Worm (Caenorhabditis elegans) whole organism, L4 larva: Measurements from ENCODE around the gene Y6G8.14.

Experiments used
- F26F4.8 ChIP-seq: fragments of 200-800 bp; sonication (Bioruptor generic); conservative IDR thresholded peaks from 2 replicates; pipeline ENCODE4 v1.3.6; 2022; ENCODE audit warnings: missing genetic modification characterization, missing compliant biosample characterization
- F49E8.2 ChIP-seq: sonication (generic microtip); optimal IDR thresholded peaks from 2 replicates; lab custom pipeline; 2016; ENCODE audit warnings: missing compliant biosample characterization, mild to moderate bottlenecking, missing genetic modification characterization, borderline replicate concordance
- Y75B8A.6 ChIP-seq: fragments of 200-800 bp; sonication (Bioruptor generic); IDR thresholded peaks from 2 replicates; pipeline ENCODE4 v1.3.6; 2022; ENCODE audit warnings: missing genetic modification reagents, missing genetic modification characterization, missing compliant biosample characterization
- ZK337.2 ChIP-seq: fragments of 200-800 bp; sonication (Bioruptor generic); IDR thresholded peaks from 2 replicates; pipeline ENCODE4 v1.3.6; 2022; ENCODE audit warnings: missing genetic modification reagents, missing genetic modification characterization, missing compliant biosample characterization
- aly-2 ChIP-seq: sonication (generic microtip); optimal IDR thresholded peaks from 2 replicates; lab custom pipeline; 2018; ENCODE audit warnings: missing biosample characterization, missing genetic modification characterization
- arid-1 ChIP-seq: fragments of 200-800 bp; sonication (Bioruptor generic); conservative IDR thresholded peaks from 2 replicates; pipeline ENCODE4 v1.3.6; 2022; ENCODE audit warnings: missing genetic modification reagents, missing genetic modification characterization, missing compliant biosample characterization
- ceh-28 ChIP-seq: fragments of 150-350 bp; optimal IDR thresholded peaks from 2 replicates; lab custom pipeline; 2014; ENCODE audit warnings: missing biosample characterization, missing genetic modification reagents, missing genetic modification characterization
- ceh-32 ChIP-seq: sonication (generic microtip); optimal IDR thresholded peaks from 2 replicates; lab custom pipeline; 2016; ENCODE audit warnings: mild to moderate bottlenecking, missing genetic modification characterization, missing compliant biosample characterization; ENCODE audit not compliant: poor library complexity
- ceh-62 ChIP-seq: sonication (generic microtip); optimal IDR thresholded peaks from 2 replicates; lab custom pipeline; 2017; ENCODE audit warnings: missing biosample characterization, missing genetic modification characterization
- daf-19 ChIP-seq: fragments of 200-800 bp; sonication (Bioruptor generic); conservative IDR thresholded peaks from 2 replicates; pipeline ENCODE4 v1.3.6; 2022; ENCODE audit warnings: missing genetic modification characterization, missing compliant biosample characterization
- dmd-8 ChIP-seq: fragments of 200-800 bp; sonication (Bioruptor generic); IDR thresholded peaks from 2 replicates; pipeline ENCODE4 v1.3.6; 2022; ENCODE audit warnings: missing genetic modification characterization, missing compliant biosample characterization
- fkh-10 ChIP-seq: fragments of 150-350 bp; optimal IDR thresholded peaks from 2 replicates; lab custom pipeline; 2014; ENCODE audit warnings: missing biosample characterization, missing genetic modification reagents, missing genetic modification characterization
- hif-1 ChIP-seq, 2 experiments: sonication (generic microtip); optimal IDR thresholded peaks; 2 replicates each; lab custom pipeline; 2016 to 2017; ENCODE audit warnings: missing compliant biosample characterization in 2 of 2, missing genetic modification characterization in 2 of 2, missing genetic modification reagents in 2 of 2, missing genotype in 2 of 2, mild to moderate bottlenecking in 1 of 2
- hlh-30 ChIP-seq: sonication (generic microtip); optimal IDR thresholded peaks from 2 replicates; lab custom pipeline; 2017; ENCODE audit warnings: antibody characterized with exemption, mild to moderate bottlenecking, missing genetic modification characterization, missing compliant biosample characterization; ENCODE audit not compliant: insufficient read depth
- lin-1 ChIP-seq: fragments of 200-800 bp; sonication (Bioruptor generic); IDR thresholded peaks from 2 replicates; pipeline ENCODE4 v1.3.6; 2022; ENCODE audit warnings: missing genetic modification reagents, missing genetic modification characterization, missing compliant biosample characterization
- lin-38 ChIP-seq: fragments of 200-800 bp; sonication (Bioruptor generic); IDR thresholded peaks from 2 replicates; pipeline ENCODE4 v1.3.6; 2022; ENCODE audit warnings: missing genetic modification reagents, missing genetic modification characterization, missing compliant biosample characterization
- lsy-2 ChIP-seq, 2 experiments: fragments of 150-350 bp in 1 of 2; sonication (generic microtip) in 1 of 2; optimal IDR thresholded peaks; 2 replicates each; lab custom pipeline; 2014 to 2017; ENCODE audit warnings: missing biosample characterization in 2 of 2, missing genetic modification characterization in 2 of 2
- madf-5 ChIP-seq, 2 experiments: fragments of 200-800 bp; sonication (Bioruptor generic); IDR thresholded peaks; 2 replicates each; pipeline ENCODE4 v1.3.6; 2022; ENCODE audit warnings: missing compliant biosample characterization in 2 of 2, missing genetic modification characterization in 2 of 2
- madf-9 ChIP-seq: fragments of 200-800 bp; sonication (Bioruptor generic); conservative IDR thresholded peaks from 2 replicates; pipeline ENCODE4 v1.3.6; 2022; ENCODE audit warnings: missing genetic modification reagents, missing genetic modification characterization, missing compliant biosample characterization
- mdl-1 ChIP-seq, 2 experiments: fragments of 150-350 bp in 1 of 2; sonication (generic microtip) in 1 of 2; optimal IDR thresholded peaks; 2 replicates each; lab custom pipeline; 2014 to 2017; ENCODE audit warnings: missing biosample characterization in 2 of 2, missing genetic modification characterization in 2 of 2
- mep-1 ChIP-seq: fragments of 150-350 bp; sonication (generic microtip); optimal IDR thresholded peaks from 3 replicates; lab custom pipeline; 2014; ENCODE audit warnings: missing biosample characterization, missing genetic modification characterization
- mes-2 ChIP-seq: sonication (generic microtip); optimal IDR thresholded peaks from 2 replicates; lab custom pipeline; 2016; ENCODE audit warnings: missing genotype, mild to moderate bottlenecking, missing genetic modification characterization, missing compliant biosample characterization; ENCODE audit not compliant: poor library complexity, severe bottlenecking
- nhr-10 ChIP-seq: fragments of 150-350 bp; optimal IDR thresholded peaks from 2 replicates; lab custom pipeline; 2014; ENCODE audit warnings: missing biosample characterization, missing genetic modification characterization
- nhr-28 ChIP-seq: fragments of 150-350 bp; optimal IDR thresholded peaks from 2 replicates; lab custom pipeline; 2014; ENCODE audit warnings: missing biosample characterization, missing genetic modification characterization
- nhr-48 ChIP-seq: sonication (generic microtip); optimal IDR thresholded peaks from 2 replicates; lab custom pipeline; 2016; ENCODE audit warnings: mild to moderate bottlenecking, missing genetic modification characterization, missing compliant biosample characterization
- nhr-6 ChIP-seq: fragments of 150-350 bp; optimal IDR thresholded peaks from 2 replicates; lab custom pipeline; 2014; ENCODE audit warnings: missing biosample characterization, missing genetic modification characterization
- nhr-76 ChIP-seq: fragments of 150-350 bp; optimal IDR thresholded peaks from 2 replicates; lab custom pipeline; 2014; ENCODE audit warnings: missing biosample characterization, missing genetic modification characterization
- nhr-77 ChIP-seq: fragments of 150-350 bp; optimal IDR thresholded peaks from 2 replicates; lab custom pipeline; 2014; ENCODE audit warnings: missing biosample characterization, missing genetic modification characterization
- pqm-1 ChIP-seq: sonication (generic microtip); optimal IDR thresholded peaks from 2 replicates; lab custom pipeline; 2017; ENCODE audit warnings: missing biosample characterization, missing genetic modification characterization
- saeg-2 ChIP-seq: fragments of 200-800 bp; sonication (Bioruptor generic); IDR thresholded peaks from 2 replicates; pipeline ENCODE4 v1.3.6; 2022; ENCODE audit warnings: missing genetic modification reagents, missing genetic modification characterization, missing compliant biosample characterization
- snpc-1.2 ChIP-seq: fragments of 200-800 bp; sonication (Bioruptor generic); IDR thresholded peaks from 2 replicates; pipeline ENCODE4 v1.3.6; 2022; ENCODE audit warnings: missing genetic modification reagents, missing genetic modification characterization, missing compliant biosample characterization
- spr-1 ChIP-seq: sonication (generic microtip); optimal IDR thresholded peaks from 2 replicates; lab custom pipeline; 2016; ENCODE audit warnings: mild to moderate bottlenecking, missing genetic modification characterization, missing compliant biosample characterization
- spr-3 ChIP-seq: fragments of 200-800 bp; sonication (Bioruptor generic); optimal IDR thresholded peaks from 2 replicates; lab custom pipeline; 2018; ENCODE audit warnings: mild to moderate bottlenecking, missing genetic modification characterization, missing compliant biosample characterization
- tra-1 ChIP-seq: fragments of 200-800 bp; sonication (Bioruptor generic); IDR thresholded peaks from 2 replicates; pipeline ENCODE4 v1.3.6; 2022; ENCODE audit warnings: missing genetic modification reagents, missing genetic modification characterization, missing compliant biosample characterization
- unc-130 ChIP-seq: sonication (generic microtip); optimal IDR thresholded peaks from 2 replicates; lab custom pipeline; 2016; ENCODE audit warnings: missing genetic modification reagents, missing genetic modification characterization, missing compliant biosample characterization
- zfp-2 ChIP-seq: sonication (generic microtip); optimal IDR thresholded peaks from 2 replicates; lab custom pipeline; 2016; ENCODE audit warnings: mild to moderate bottlenecking, missing genetic modification characterization, missing compliant biosample characterization
- zip-2 ChIP-seq: fragments of 150-350 bp; optimal IDR thresholded peaks from 2 replicates; lab custom pipeline; 2014; ENCODE audit warnings: missing biosample characterization, missing genetic modification characterization
- ztf-11 ChIP-seq: fragments of 150-350 bp; optimal IDR thresholded peaks from 2 replicates; lab custom pipeline; 2014; ENCODE audit warnings: missing biosample characterization, missing genetic modification characterization
- ztf-7 ChIP-seq: fragments of 150-350 bp; optimal IDR thresholded peaks from 2 replicates; lab custom pipeline; 2014; ENCODE audit warnings: missing biosample characterization, missing genetic modification characterization

The Y6G8.14 gene

DNA sequence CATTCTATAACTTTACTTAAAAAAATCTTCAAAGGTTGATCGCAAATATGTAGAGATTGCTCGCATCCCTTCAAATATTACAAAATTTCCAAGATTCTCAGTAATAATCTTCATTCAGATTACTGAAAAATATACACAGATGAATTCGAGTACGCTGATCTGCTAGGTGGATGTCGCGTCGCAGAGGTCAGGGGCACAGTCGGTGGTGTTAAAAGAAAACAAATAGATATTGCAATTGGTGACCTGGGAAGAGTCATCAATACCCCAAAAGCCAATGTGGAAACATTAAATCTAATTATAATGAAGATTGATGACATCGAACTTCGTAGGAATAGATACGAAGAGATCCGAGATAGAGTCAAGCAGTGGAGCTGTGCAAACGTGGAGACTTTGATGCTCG lies 14.4 kb upstream of the Y6G8.14 start, which contains the start of gene F57G4.10:
TSS of gene F57G4.10 (plus strand) at position 301 of the 400 bp plus-strand sequence.
- no peak for TF ChIP-seq nhr-28
- TF ChIP-seq fkh-10, result no peak
- no peak for TF ChIP-seq mdl-1 (tag; optimal IDR thresholded peaks at IDR 0.05; lab: Kevin White, UChicago)
- no peak for TF ChIP-seq lin-1
- no peak for TF ChIP-seq snpc-1.2 (GFP tag; lab: Robert Waterston, UW)
- no peak for TF ChIP-seq spr-3 (GFP tag; lab: Kevin White, UChicago)
- no peak for TF ChIP-seq tra-1 (GFP tag; lab: Robert Waterston, UW)
- no peak for TF ChIP-seq unc-130 (GFP tag; lab: Kevin White, UChicago)
- TF ChIP-seq zfp-2 (tag; lab: Kevin White, UChicago), result no peak
- no peak for TF ChIP-seq dmd-8
- no peak for TF ChIP-seq madf-5 (GFP tag; IDR thresholded peaks at IDR 0.05; lab: Robert Waterston, UW)
- no peak for TF ChIP-seq lin-38 (GFP tag; lab: Robert Waterston, UW)
- no peak for TF ChIP-seq mep-1 (tag; lab: Kevin White, UChicago)
- TF ChIP-seq arid-1 (GFP tag; lab: Robert Waterston, UW), result no peak

DNA sequence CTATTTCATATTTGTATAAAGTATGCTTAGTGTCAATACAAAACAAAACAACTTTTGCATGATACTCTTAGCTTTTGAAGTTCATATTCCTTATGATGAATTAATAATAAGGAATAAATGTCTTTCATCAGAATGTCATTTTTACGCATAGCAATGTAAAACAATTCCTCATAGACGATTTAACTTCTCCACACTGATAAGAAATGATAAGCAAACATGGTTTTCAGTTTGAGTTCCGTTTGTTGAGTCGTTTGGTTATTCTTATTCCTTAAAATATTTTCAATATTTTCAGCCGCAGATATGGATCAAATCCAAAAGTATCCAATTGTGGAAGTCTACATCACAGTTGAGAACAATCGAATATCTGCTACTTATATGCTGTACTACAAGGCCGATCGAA lies 10.8 kb upstream of the Y6G8.14 start, which contains the start of gene F57G4.11:
TSS of gene F57G4.11 (plus strand) at position 301 of the 400 bp plus-strand sequence.
- no peak for TF ChIP-seq ceh-62
- TF ChIP-seq ZK337.2 (GFP tag; lab: Robert Waterston, UW), result no peak
- no peak for TF ChIP-seq nhr-10 (tag; lab: Kevin White, UChicago)
- no peak for TF ChIP-seq F26F4.8
- no peak for TF ChIP-seq Y75B8A.6
- no peak for TF ChIP-seq ceh-32 (tag; lab: Kevin White, UChicago)
- no peak for TF ChIP-seq fkh-10
- no peak for TF ChIP-seq nhr-77 (tag; lab: Kevin White, UChicago)
- TF ChIP-seq F49E8.2 (tag; lab: Kevin White, UChicago), result no peak
- TF ChIP-seq nhr-6 (tag; lab: Kevin White, UChicago), result no peak
- no peak for TF ChIP-seq hlh-30 (tag; lab: Kevin White, UChicago)
- no peak for TF ChIP-seq madf-9 (GFP tag; lab: Robert Waterston, UW)
- TF ChIP-seq ztf-11 (tag; lab: Kevin White, UChicago), result no peak

DNA sequence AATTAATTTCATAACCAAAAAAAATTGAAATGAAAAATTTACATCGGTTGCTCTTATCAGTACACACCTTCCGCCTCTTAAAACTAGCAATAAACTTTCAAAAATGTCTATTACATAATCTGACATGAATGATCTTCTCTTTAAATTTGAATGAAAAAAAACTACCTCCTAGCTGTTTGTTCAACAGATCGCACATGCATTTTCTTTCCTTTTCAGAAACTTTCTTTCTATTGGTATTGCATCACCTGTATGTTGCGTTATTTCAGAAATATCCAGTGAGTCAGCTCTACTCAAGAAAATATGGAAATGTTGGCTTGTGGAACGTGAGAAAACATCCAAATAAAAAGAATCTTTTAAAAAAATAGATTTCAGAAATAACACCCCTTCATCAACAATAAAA lies 9.1 kb upstream of the Y6G8.14 start, which contains the start of gene F57G4.1:
TSS of gene F57G4.1 (plus strand) at position 301 of the 400 bp plus-strand sequence.
- no peak for TF ChIP-seq nhr-48
- TF ChIP-seq mes-2 (tag; lab: Kevin White, UChicago), result no peak
- no peak for TF ChIP-seq spr-1 (tag; lab: Kevin White, UChicago)
- TF ChIP-seq lsy-2 (tag; optimal IDR thresholded peaks at IDR 0.05; lab: Kevin White, UChicago), result no peak
- TF ChIP-seq nhr-76 (tag; lab: Kevin White, UChicago), result no peak

DNA sequence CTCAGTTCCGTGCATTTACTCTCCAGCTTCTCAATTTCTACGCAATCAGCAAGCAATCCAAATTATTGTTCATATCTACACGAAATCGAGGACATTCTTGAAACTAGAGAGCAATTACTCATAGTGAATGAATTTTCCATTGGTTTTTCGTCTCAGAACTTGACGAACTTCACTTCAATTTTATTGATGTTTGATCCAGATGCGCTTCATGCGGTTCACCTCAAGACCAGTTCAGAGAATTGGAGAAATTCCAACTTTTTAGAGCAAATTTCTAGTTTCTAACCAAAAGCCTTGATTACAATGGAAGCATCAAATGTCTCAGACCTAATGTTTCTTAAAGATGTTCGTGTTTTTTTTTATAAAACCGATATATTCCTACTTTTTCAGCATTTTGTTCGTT lies 6.1 kb upstream of the Y6G8.14 start, which contains the start of gene Y6G8.8:
TSS of gene Y6G8.8 (plus strand) at position 301 of the 400 bp plus-strand sequence.
- TF ChIP-seq saeg-2 (no peak), daf-19 (no peak), hif-1 (tag; optimal IDR thresholded peaks at IDR 0.05; lab: Kevin White, UChicago) (no peak), ztf-7 (tag; lab: Kevin White, UChicago) (no peak), spr-1 (tag; lab: Kevin White, UChicago) (no peak), aly-2 (tag; lab: Kevin White, UChicago) (no peak), ceh-62 (no peak), zip-2 (tag; lab: Kevin White, UChicago) (no peak), pqm-1 (tag; lab: Kevin White, UChicago) (no peak), ceh-28 (no peak), spr-3 (GFP tag; lab: Kevin White, UChicago) (no peak)
